Worm (Caenorhabditis elegans): ENCODE measurements around the gene Y44F5A.1.

- TF ChIP-seq ces-1 (GFP tag; optimal IDR thresholded peaks at IDR 0.05) = no peak
- TF ChIP-seq unc-62 (GFP tag; optimal IDR thresholded peaks at IDR 0.05 in 1 of 2) = no peak
- TF ChIP-seq unc-62 (tag; optimal IDR thresholded peaks at IDR 0.05) = no peak
- TF ChIP-seq fkh-10 (GFP tag; optimal IDR thresholded peaks at IDR 0.05) = no peak
- no peak for TF ChIP-seq hlh-30 (tag; optimal IDR thresholded peaks at IDR 0.05; ENCODE audit: insufficient read depth)
- no peak for TF ChIP-seq unc-130 (GFP tag; optimal IDR thresholded peaks at IDR 0.05)
- no peak for TF ChIP-seq dpl-1 (GFP tag; optimal IDR thresholded peaks at IDR 0.05)
- no peak for TF ChIP-seq T26A8.4 (GFP tag; IDR thresholded peaks at IDR 0.05)
- no peak for TF ChIP-seq ama-1 (optimal IDR thresholded peaks at IDR 0.05)
Observed at ce11 chrIII:4220864-4221263, 26.6 kb downstream of the Y44F5A.1 start.

Measured in whole organism, L4 larva.